Fruit fly (Drosophila melanogaster) whole organism, embryonic: ENCODE results near the gene Rnb.

Experiments used
- Ada2b ChIP-seq: fragments of 200-800 bp; sonication (Bioruptor generic); IDR thresholded peaks from 2 replicates; pipeline ENCODE4 v1.3.6; 2022; ENCODE audit warnings: missing biosample characterization, missing genetic modification characterization
- Bteb2 ChIP-seq: fragments of 200-800 bp; sonication (Bioruptor generic); optimal IDR thresholded peaks from 2 replicates; lab custom pipeline; 2016; ENCODE audit warnings: missing biosample characterization, missing genetic modification characterization
- CG10209 ChIP-seq: fragments of 200-800 bp; sonication (Bioruptor generic); optimal IDR thresholded peaks from 3 replicates; lab custom pipeline; 2017; ENCODE audit warnings: missing biosample characterization, mild to moderate bottlenecking, missing genetic modification characterization, missing genetic modification reagents
- CG10366 ChIP-seq: fragments of 200-800 bp; sonication (Bioruptor generic); IDR thresholded peaks from 2 replicates; pipeline ENCODE4 v1.3.6; 2022; ENCODE audit warnings: missing biosample characterization, missing genetic modification characterization
- CG10979 ChIP-seq: fragments of 200-800 bp; sonication (Bioruptor generic); optimal IDR thresholded peaks from 2 replicates; lab custom pipeline; 2018; ENCODE audit warnings: missing biosample characterization, mild to moderate bottlenecking, missing genetic modification characterization, moderate library complexity
- CG13894 ChIP-seq: fragments of 200-800 bp; sonication (Bioruptor generic); optimal IDR thresholded peaks from 3 replicates; lab custom pipeline; 2018; ENCODE audit warnings: missing biosample characterization, mild to moderate bottlenecking, missing genetic modification characterization, moderate library complexity
- CG14441 ChIP-seq: fragments of 200-800 bp; sonication (Bioruptor generic); IDR thresholded peaks from 2 replicates; pipeline ENCODE4 v1.3.6; 2022; ENCODE audit warnings: missing biosample characterization, missing genetic modification characterization
- CG16863 ChIP-seq: fragments of 200-800 bp; sonication (Bioruptor generic); optimal IDR thresholded peaks from 3 replicates; lab custom pipeline; 2016; ENCODE audit warnings: missing biosample characterization, missing genetic modification characterization
- CG1832 ChIP-seq: fragments of 200-800 bp; sonication (Bioruptor generic); optimal IDR thresholded peaks from 2 replicates; lab custom pipeline; 2017; ENCODE audit warnings: missing biosample characterization, mild to moderate bottlenecking, missing genetic modification characterization, inconsistent platforms
- CG2712 ChIP-seq: fragments of 200-800 bp; optimal IDR thresholded peaks from 3 replicates; lab custom pipeline; 2019; ENCODE audit warnings: missing biosample characterization, mild to moderate bottlenecking, missing genetic modification characterization, moderate library complexity
- CG2889 ChIP-seq: fragments of 200-800 bp; sonication (Bioruptor generic); IDR thresholded peaks from 3 replicates; pipeline ENCODE4 v1.3.6; 2022; ENCODE audit warnings: missing biosample characterization, missing genetic modification characterization
- CG31224 ChIP-seq: fragments of 200-800 bp; sonication (Bioruptor generic); IDR thresholded peaks from 2 replicates; pipeline ENCODE4 v1.3.6; 2022; ENCODE audit warnings: missing biosample characterization, missing genetic modification characterization
- CG3163 ChIP-seq: fragments of 200-800 bp; sonication (Bioruptor generic); optimal IDR thresholded peaks from 3 replicates; lab custom pipeline; 2016; ENCODE audit warnings: missing biosample characterization, missing genetic modification characterization
- CG33213 ChIP-seq: fragments of 200-800 bp; sonication (Bioruptor generic); optimal IDR thresholded peaks from 3 replicates; lab custom pipeline; 2016; ENCODE audit warnings: missing biosample characterization, missing genetic modification characterization
- CG33557 ChIP-seq: fragments of 200-800 bp; sonication (Bioruptor generic); optimal IDR thresholded peaks from 2 replicates; lab custom pipeline; 2019; ENCODE audit warnings: missing biosample characterization, mild to moderate bottlenecking, missing genetic modification characterization, moderate library complexity
- CG34376 ChIP-seq: fragments of 200-800 bp; sonication (Bioruptor generic); optimal IDR thresholded peaks from 2 replicates; lab custom pipeline; 2018; ENCODE audit warnings: missing biosample characterization, mild to moderate bottlenecking, missing genetic modification characterization
- CG3726 ChIP-seq: fragments of 200-800 bp; sonication (Bioruptor generic); IDR thresholded peaks from 3 replicates; pipeline ENCODE4, ENCODE4 v1.3.6; 2022; ENCODE audit warnings: missing biosample characterization, missing genetic modification characterization
- CG3847 ChIP-seq: fragments of 200-800 bp; sonication (Bioruptor generic); IDR thresholded peaks from 2 replicates; pipeline ENCODE4 v1.3.6; 2022; ENCODE audit warnings: missing biosample characterization, missing genetic modification characterization
- CG3995 ChIP-seq: fragments of 200-800 bp; sonication (Bioruptor generic); optimal IDR thresholded peaks from 3 replicates; lab custom pipeline; 2016; ENCODE audit warnings: missing biosample characterization, missing genetic modification characterization
- CG4282 ChIP-seq: fragments of 200-800 bp; sonication (Bioruptor generic); optimal IDR thresholded peaks from 2 replicates; lab custom pipeline; 2016; ENCODE audit warnings: missing biosample characterization, missing genetic modification characterization
- CG4328 ChIP-seq: fragments of 200-800 bp; sonication (Bioruptor generic); optimal IDR thresholded peaks from 3 replicates; lab custom pipeline; 2017; ENCODE audit warnings: missing biosample characterization, missing genetic modification reagents, missing genetic modification characterization
- CG4360 ChIP-seq: fragments of 200-800 bp; sonication (Bioruptor generic); IDR thresholded peaks from 2 replicates; pipeline ENCODE4 v1.3.6; 2022; ENCODE audit warnings: missing biosample characterization, missing genetic modification characterization
- CG8765 ChIP-seq: fragments of 200-800 bp; sonication (Bioruptor generic); IDR thresholded peaks from 2 replicates; pipeline ENCODE4 v1.3.6; 2022; ENCODE audit warnings: missing biosample characterization, missing genetic modification characterization
- CrebB ChIP-seq: fragments of 200-800 bp; sonication (Bioruptor generic); optimal IDR thresholded peaks from 3 replicates; lab custom pipeline; 2018; ENCODE audit warnings: missing biosample characterization, mild to moderate bottlenecking, missing genetic modification characterization
- Dref ChIP-seq: fragments of 200-800 bp; sonication (Bioruptor generic); IDR thresholded peaks from 2 replicates; pipeline ENCODE4 v1.3.6; 2022; ENCODE audit warnings: missing biosample characterization, missing genetic modification characterization
- Drgx ChIP-seq: fragments of 200-800 bp; sonication (Bioruptor generic); IDR thresholded peaks from 2 replicates; pipeline ENCODE4 v1.3.6; 2022; ENCODE audit warnings: missing biosample characterization, missing genetic modification characterization
- Eip74EF ChIP-seq, 2 experiments: fragments of 200-800 bp in 1 of 2; fragments of >200 bp in 1 of 2; sonication (Bioruptor generic) in 1 of 2; optimal IDR thresholded peaks; 2 replicates each; lab custom pipeline; 2017 to 2019; ENCODE audit warnings: missing biosample characterization in 2 of 2, missing genetic modification characterization in 2 of 2, mild to moderate bottlenecking in 1 of 2, moderate library complexity in 1 of 2
- GATAe ChIP-seq: fragments of 200-800 bp; sonication (Bioruptor generic); conservative IDR thresholded peaks from 2 replicates; pipeline ENCODE4 v1.3.6; 2022; ENCODE audit warnings: missing biosample characterization, missing genetic modification characterization
- HLH3B ChIP-seq: fragments of 200-800 bp; sonication (Bioruptor generic); IDR thresholded peaks from 2 replicates; pipeline ENCODE4 v1.3.6; 2022; ENCODE audit warnings: missing biosample characterization, missing genetic modification characterization
- Lim3 ChIP-seq: fragments of 200-800 bp; sonication (Bioruptor generic); IDR thresholded peaks from 2 replicates; pipeline ENCODE4 v1.3.6; 2022; ENCODE audit warnings: missing biosample characterization, missing genetic modification characterization
- Med ChIP-seq: fragments of 200-800 bp; sonication (Bioruptor generic); peaks from one replicate; lab custom pipeline; 2016; ENCODE audit warnings: missing biosample characterization, missing genetic modification characterization, mild to moderate bottlenecking, inconsistent platforms, moderate library complexity
- NK7.1 ChIP-seq: fragments of 200-800 bp; sonication (Bioruptor generic); optimal IDR thresholded peaks from 3 replicates; lab custom pipeline; 2016; ENCODE audit warnings: missing biosample characterization, missing genetic modification characterization
- Nf-YA ChIP-seq: fragments of 200-800 bp; sonication (Bioruptor generic); IDR thresholded peaks from 2 replicates; pipeline ENCODE4 v1.3.6; 2022; ENCODE audit warnings: missing biosample characterization, missing genetic modification characterization
- Ravus ChIP-seq: fragments of 200-800 bp; sonication (Bioruptor generic); IDR thresholded peaks from 2 replicates; pipeline ENCODE4 v1.3.6; 2022; ENCODE audit warnings: missing biosample characterization, missing genetic modification characterization
- Ssrp ChIP-seq: fragments of 200-800 bp; sonication (Bioruptor generic); optimal IDR thresholded peaks from 2 replicates; lab custom pipeline; 2018; ENCODE audit warnings: missing biosample characterization, mild to moderate bottlenecking, missing genetic modification characterization, moderate library complexity
- bcd ChIP-seq: fragments of 200-800 bp; sonication (Bioruptor generic); optimal IDR thresholded peaks from 2 replicates; lab custom pipeline; 2017; ENCODE audit warnings: missing biosample characterization, mild to moderate bottlenecking, missing genetic modification characterization
- chif ChIP-seq, 2 experiments: fragments of 200-800 bp; sonication (Bioruptor generic); optimal IDR thresholded peaks; 3 replicates each; lab custom pipeline; 2016; ENCODE audit warnings: missing biosample characterization in 2 of 2, missing genetic modification characterization in 2 of 2
- cwo ChIP-seq: fragments of 200-800 bp; sonication (Bioruptor generic); optimal IDR thresholded peaks from 3 replicates; lab custom pipeline; 2017; ENCODE audit warnings: missing biosample characterization, missing genetic modification characterization, mild to moderate bottlenecking, moderate library complexity, missing genetic modification reagents
- danr ChIP-seq: fragments of 200-800 bp; sonication (Bioruptor generic); IDR thresholded peaks from 2 replicates; pipeline ENCODE4 v1.3.6; 2022; ENCODE audit warnings: missing biosample characterization, missing genetic modification characterization
- dati ChIP-seq: fragments of 200-800 bp; sonication (Bioruptor generic); IDR thresholded peaks from 2 replicates; pipeline ENCODE4 v1.3.6; 2022; ENCODE audit warnings: missing biosample characterization, missing genetic modification characterization
- dm ChIP-seq: fragments of 200-800 bp; sonication (Bioruptor generic); optimal IDR thresholded peaks from 3 replicates; lab custom pipeline; 2016; ENCODE audit warnings: missing biosample characterization, missing genetic modification characterization
- gcm ChIP-seq: fragments of 200-800 bp; sonication (Bioruptor generic); optimal IDR thresholded peaks from 2 replicates; lab custom pipeline; 2019; ENCODE audit warnings: missing biosample characterization, mild to moderate bottlenecking, missing genetic modification characterization, moderate library complexity
- ken ChIP-seq: fragments of 200-800 bp; sonication (Bioruptor generic); IDR thresholded peaks from 3 replicates; pipeline ENCODE4 v1.3.6; 2022; ENCODE audit warnings: missing biosample characterization, missing genetic modification characterization
- lilli ChIP-seq: fragments of 200-800 bp; sonication (Bioruptor generic); optimal IDR thresholded peaks from 3 replicates; lab custom pipeline; 2016; ENCODE audit warnings: missing biosample characterization, missing genetic modification characterization
- nerfin-2 ChIP-seq: fragments of 200-800 bp; sonication (Bioruptor generic); IDR thresholded peaks from 2 replicates; pipeline ENCODE4 v1.3.6; 2022; ENCODE audit warnings: missing biosample characterization, missing genetic modification characterization; ENCODE audit not compliant: partially characterized antibody
- pho ChIP-seq: fragments of 200-800 bp; sonication (Bioruptor generic); optimal IDR thresholded peaks from 2 replicates; lab custom pipeline; 2016; ENCODE audit warnings: missing biosample characterization, missing genetic modification characterization
- pnt ChIP-seq: fragments of 200-800 bp; sonication (Bioruptor generic); optimal IDR thresholded peaks from 3 replicates; lab custom pipeline; 2016; ENCODE audit warnings: missing biosample characterization, missing genetic modification characterization
- pros ChIP-seq: fragments of 200-800 bp; sonication (Bioruptor generic); optimal IDR thresholded peaks from 3 replicates; lab custom pipeline; 2019; ENCODE audit warnings: missing biosample characterization, mild to moderate bottlenecking, missing genetic modification characterization, moderate library complexity
- sob ChIP-seq: fragments of 200-800 bp; sonication (Bioruptor generic); IDR thresholded peaks from 2 replicates; pipeline ENCODE4 v1.3.6; 2022; ENCODE audit warnings: missing biosample characterization, missing genetic modification characterization
- tin ChIP-seq: fragments of 200-800 bp; sonication (Bioruptor generic); optimal IDR thresholded peaks from 3 replicates; lab custom pipeline; 2016; ENCODE audit warnings: missing biosample characterization, missing genetic modification characterization
- wdn ChIP-seq: fragments of 200-800 bp; sonication (Bioruptor generic); IDR thresholded peaks from 2 replicates; pipeline ENCODE4 v1.3.6; 2022; ENCODE audit warnings: missing biosample characterization, missing genetic modification characterization
- z ChIP-seq: fragments of 200-800 bp; sonication (Bioruptor generic); IDR thresholded peaks from 3 replicates; pipeline ENCODE4 v1.3.6; 2022; ENCODE audit warnings: missing biosample characterization, missing genetic modification characterization

The Rnb gene

dm6 chr3R:29772795-29773331 lies 26.3 kb downstream of the Rnb start (continued):
- TF ChIP-seq CG10979 (tag; lab: Kevin White, UChicago) (no peak), Ada2b (GFP tag; lab: Robert Waterston, UW) (no peak), GATAe (peak; percentile 38), Ssrp (no peak), NK7.1 (GFP tag; lab: Kevin White, UChicago) (no peak), Lim3 (GFP tag; lab: Robert Waterston, UW) (no peak), CG31224 (GFP tag; lab: Robert Waterston, UW) (no peak; the same call in 1 of the 2 replicates), gcm (GFP tag; lab: Kevin White, UChicago) (no peak), chif (GFP tag; optimal IDR thresholded peaks at IDR 0.05; lab: Kevin White, UChicago) (no peak), CG1832 (GFP tag; lab: Kevin White, UChicago) (peak; percentile 99), sob (GFP tag; lab: Robert Waterston, UW) (peak; percentile 60; the same call in 1 of the 2 replicates), CrebB (peak; percentile 40), CG4282 (no peak), CG10209 (GFP tag; lab: Kevin White, UChicago) (peak; percentile 6), nerfin-2 (GFP tag; lab: Robert Waterston, UW) (peak; percentile 41; the same call in 1 of the 2 replicates), danr (no peak), z (GFP tag; lab: Robert Waterston, UW) (peak; percentile 93), CG33557 (GFP tag; lab: Kevin White, UChicago) (no peak), tin (GFP tag; lab: Kevin White, UChicago) (no peak), cwo (peak; percentile 66), CG4328 (GFP tag; lab: Kevin White, UChicago) (no peak), lilli (GFP tag; lab: Kevin White, UChicago) (no peak), CG14441 (peak; percentile 48), pnt (no peak), CG16863 (GFP tag; lab: Kevin White, UChicago) (no peak), CG10366 (GFP tag; lab: Robert Waterston, UW) (no peak), dm (GFP tag; lab: Kevin White, UChicago) (no peak), CG2712 (no peak), CG13894 (peak; percentile 55), ken (GFP tag; lab: Robert Waterston, UW) (no peak), Nf-YA (no peak), pros (GFP tag; lab: Kevin White, UChicago) (peak; percentile 69), pho (GFP tag; lab: Kevin White, UChicago) (no peak), CG4360 (no peak; the same call in none of the 2 replicates), wdn (GFP tag; lab: Robert Waterston, UW) (0 out of 2 replicates have a peak, but pooled peaks have one; percentile 18), CG3726 (no peak), Dref (GFP tag; lab: Robert Waterston, UW) (no peak), Med (peak; percentile 92), CG33213 (GFP tag; lab: Kevin White, UChicago) (no peak), Eip74EF (GFP tag; optimal IDR thresholded peaks at IDR 0.05; lab: Kevin White, UChicago) (no peak), dati (GFP tag; lab: Robert Waterston, UW) (no peak), Drgx (peak; percentile 52), CG8765 (GFP tag; lab: Robert Waterston, UW) (0 out of 2 replicates have a peak, but pooled peaks have one; percentile 6), CG3847 (no peak), CG3995 (no peak), CG2889 (GFP tag; lab: Robert Waterston, UW) (no peak), CG34376 (GFP tag; lab: Kevin White, UChicago) (peak; percentile 66), Bteb2 (no peak), bcd (GFP tag; lab: Kevin White, UChicago) (no peak), Ravus (GFP tag; lab: Robert Waterston, UW) (no peak), HLH3B (GFP tag; lab: Robert Waterston, UW) (no peak), CG3163 (GFP tag; lab: Kevin White, UChicago) (no peak)
